Worm (Caenorhabditis elegans): ENCODE data around the gene K03A11.6.

DNA sequence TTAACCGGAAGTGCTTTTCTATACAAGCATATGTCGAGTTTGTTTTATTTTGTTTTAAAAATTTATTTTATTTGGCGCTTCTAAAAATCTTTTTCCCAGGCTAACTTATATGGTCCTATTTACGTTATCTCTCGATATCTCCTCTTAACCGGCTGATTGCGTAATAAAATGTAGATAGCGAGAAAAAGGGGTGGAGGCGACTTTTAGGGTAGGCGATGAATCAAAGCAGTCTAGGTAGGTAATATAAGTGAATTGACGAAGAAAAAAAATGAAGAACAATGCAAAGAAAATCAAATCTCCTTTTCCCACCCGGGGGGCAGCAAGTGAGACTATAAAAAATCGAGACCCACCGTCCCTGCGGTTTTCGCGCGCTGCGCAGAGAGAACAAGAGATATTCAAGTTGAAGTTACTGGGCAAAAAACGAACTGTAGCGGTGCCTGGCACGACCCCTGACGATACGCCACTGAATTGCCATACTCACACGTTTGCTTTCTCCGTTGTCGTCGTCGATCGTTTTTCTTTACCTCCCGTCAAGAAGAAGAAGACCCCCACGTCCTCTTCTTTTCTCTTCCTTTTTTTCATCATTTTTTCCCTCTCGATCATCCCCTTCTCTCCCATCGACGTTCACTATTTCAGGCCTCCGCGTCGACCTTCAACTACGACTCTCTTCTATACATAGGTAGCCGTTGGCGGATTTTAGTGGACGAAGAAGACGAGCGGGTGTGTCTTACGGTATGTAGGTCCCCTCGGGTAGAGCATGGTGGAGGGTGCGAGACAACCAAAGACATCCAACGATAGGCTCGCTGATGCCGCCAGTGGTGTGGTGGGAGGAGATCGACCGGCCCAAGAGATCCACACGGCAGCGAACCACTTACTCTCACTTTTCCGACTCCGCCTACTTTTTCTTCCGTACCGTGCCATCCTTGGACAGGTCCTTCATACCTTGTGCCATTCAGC lies 47.5 kb upstream of the K03A11.6 start, which contains the start of gene nhr-25:
- TF ChIP-seq ama-1 (optimal IDR thresholded peaks at IDR 0.05) (no peak), hmbx-1 (tag; optimal IDR thresholded peaks at IDR 0.05) (no peak), B0310.2 (tag; optimal IDR thresholded peaks at IDR 0.05) (no peak), tbx-11 (GFP tag; IDR thresholded peaks at IDR 0.05) (no peak), tra-4 (tag; optimal IDR thresholded peaks at IDR 0.05) (no peak), flt-1 (GFP tag; IDR thresholded peaks at IDR 0.05) (0 out of 2 replicates have a peak, but pooled peaks have one; percentile 6), aly-1 (tag; optimal IDR thresholded peaks at IDR 0.05) (no peak), pes-1 (GFP tag; IDR thresholded peaks at IDR 0.05) (no peak), tbx-37 (GFP tag; conservative IDR thresholded peaks at IDR 0.05) (no peak), ets-7 (tag; optimal IDR thresholded peaks at IDR 0.05) (peak; percentile 25), hmg-4 (GFP tag; optimal IDR thresholded peaks at IDR 0.05) (peak; percentile 39), hnd-1 (tag; optimal IDR thresholded peaks at IDR 0.05) (no peak)

Data from whole organism, early embryonic.